Fruit fly (Drosophila melanogaster) whole organism, embryonic: ENCODE results near the gene Scox.
A peak's percentile ranks its signal among the peaks of the same experiment; 100 is the strongest.

Source experiments
- Asciz ChIP-seq: fragments of 200-800 bp; sonication (Bioruptor generic); optimal IDR thresholded peaks from 2 replicates; lab custom pipeline; 2017; ENCODE audit warnings: missing biosample characterization, mild to moderate bottlenecking, missing genetic modification characterization, missing genetic modification reagents
- B-H2 ChIP-seq: fragments of 200-800 bp; sonication (Bioruptor generic); optimal IDR thresholded peaks from 2 replicates; lab custom pipeline; 2018; ENCODE audit warnings: missing biosample characterization, mild to moderate bottlenecking, missing genetic modification characterization
- CG10267 ChIP-seq: fragments of 200-800 bp; sonication (Bioruptor generic); optimal IDR thresholded peaks from 2 replicates; lab custom pipeline; 2018; ENCODE audit warnings: missing biosample characterization, mild to moderate bottlenecking, missing genetic modification characterization, moderate library complexity
- CG10654 ChIP-seq: fragments of 200-800 bp; sonication (Bioruptor generic); optimal IDR thresholded peaks from 2 replicates; lab custom pipeline; 2016; ENCODE audit warnings: missing biosample characterization, missing genetic modification characterization
- CG10979 ChIP-seq: fragments of 200-800 bp; sonication (Bioruptor generic); optimal IDR thresholded peaks from 2 replicates; lab custom pipeline; 2018; ENCODE audit warnings: missing biosample characterization, mild to moderate bottlenecking, missing genetic modification characterization, moderate library complexity
- CG11456 ChIP-seq: fragments of 200-800 bp; sonication (Bioruptor generic); IDR thresholded peaks from 3 replicates; pipeline ENCODE4 v1.3.6; 2022; ENCODE audit warnings: missing biosample characterization, missing genetic modification characterization
- CG11723 ChIP-seq: fragments of 200-800 bp; sonication (Bioruptor generic); optimal IDR thresholded peaks from 2 replicates; lab custom pipeline; 2017; ENCODE audit warnings: missing biosample characterization, mild to moderate bottlenecking, missing genetic modification characterization
- CG12391 ChIP-seq: fragments of 200-800 bp; sonication (Bioruptor generic); optimal IDR thresholded peaks from 3 replicates; lab custom pipeline; 2018; ENCODE audit warnings: missing biosample characterization, mild to moderate bottlenecking, missing genetic modification characterization, moderate library complexity
- CG13424 ChIP-seq: fragments of 200-800 bp; sonication (Bioruptor generic); optimal IDR thresholded peaks from 2 replicates; lab custom pipeline; 2019; ENCODE audit warnings: missing biosample characterization, mild to moderate bottlenecking, missing genetic modification characterization, moderate library complexity
- CG13894 ChIP-seq: fragments of 200-800 bp; sonication (Bioruptor generic); optimal IDR thresholded peaks from 3 replicates; lab custom pipeline; 2018; ENCODE audit warnings: missing biosample characterization, mild to moderate bottlenecking, missing genetic modification characterization, moderate library complexity
- CG15011 ChIP-seq: fragments of 200-800 bp; sonication (Bioruptor generic); optimal IDR thresholded peaks from 3 replicates; lab custom pipeline; 2018; ENCODE audit warnings: missing biosample characterization, mild to moderate bottlenecking, missing genetic modification characterization
- CG15073 ChIP-seq: fragments of 200-800 bp; sonication (Bioruptor generic); optimal IDR thresholded peaks from 2 replicates; lab custom pipeline; 2016; ENCODE audit warnings: missing biosample characterization, missing genetic modification characterization
- CG17385 ChIP-seq: fragments of 200-800 bp; sonication (Bioruptor generic); optimal IDR thresholded peaks from 3 replicates; lab custom pipeline; 2018; ENCODE audit warnings: missing biosample characterization, mild to moderate bottlenecking, missing genetic modification characterization
- CG17568 ChIP-seq: fragments of 200-800 bp; sonication (Bioruptor generic); optimal IDR thresholded peaks from 2 replicates; lab custom pipeline; 2018; ENCODE audit warnings: missing biosample characterization, mild to moderate bottlenecking, missing genetic modification characterization, moderate library complexity
- CG18764 ChIP-seq: fragments of 200-800 bp; sonication (Bioruptor generic); optimal IDR thresholded peaks from 3 replicates; lab custom pipeline; 2016; ENCODE audit warnings: missing biosample characterization, missing genetic modification characterization
- CG3163 ChIP-seq: fragments of 200-800 bp; sonication (Bioruptor generic); optimal IDR thresholded peaks from 3 replicates; lab custom pipeline; 2016; ENCODE audit warnings: missing biosample characterization, missing genetic modification characterization
- CG4360 ChIP-seq: fragments of 200-800 bp; sonication (Bioruptor generic); IDR thresholded peaks from 2 replicates; pipeline ENCODE4 v1.3.6; 2022; ENCODE audit warnings: missing biosample characterization, missing genetic modification characterization
- CG4854 ChIP-seq: fragments of 200-800 bp; sonication (Bioruptor generic); optimal IDR thresholded peaks from 2 replicates; lab custom pipeline; 2016; ENCODE audit warnings: missing biosample characterization, missing genetic modification characterization, inconsistent platforms
- CG6254 ChIP-seq: fragments of 200-800 bp; sonication (Bioruptor generic); optimal IDR thresholded peaks from 3 replicates; lab custom pipeline; 2017; ENCODE audit warnings: mild to moderate bottlenecking, missing biosample characterization, missing genetic modification reagents, missing genetic modification characterization
- CkIIα-i1 ChIP-seq: fragments of 200-800 bp; sonication (Bioruptor generic); IDR thresholded peaks from 2 replicates; pipeline ENCODE4 v1.3.6; 2022; ENCODE audit warnings: missing biosample characterization, missing genetic modification characterization
- Doc3 ChIP-seq: fragments of 200-800 bp; sonication (Bioruptor generic); IDR thresholded peaks from 3 replicates; pipeline ENCODE4 v1.3.6; 2022; ENCODE audit warnings: missing biosample characterization, missing genetic modification characterization; ENCODE audit not compliant: partially characterized antibody
- HHEX ChIP-seq: fragments of 200-800 bp; sonication (Bioruptor generic); optimal IDR thresholded peaks from 3 replicates; lab custom pipeline; 2017; ENCODE audit warnings: missing biosample characterization, mild to moderate bottlenecking, missing genetic modification characterization, missing genetic modification reagents
- HmgD ChIP-seq: fragments of 200-800 bp; sonication (Bioruptor generic); optimal IDR thresholded peaks from 3 replicates; lab custom pipeline; 2016; ENCODE audit warnings: missing biosample characterization, missing genetic modification characterization
- Hmx ChIP-seq: fragments of 200-800 bp; sonication (Bioruptor generic); optimal IDR thresholded peaks from 2 replicates; lab custom pipeline; 2016; ENCODE audit warnings: missing biosample characterization, missing genetic modification characterization
- Hr39 ChIP-seq: fragments of >200 bp; optimal IDR thresholded peaks from 2 replicates; lab custom pipeline; 2017
- Nf-YA ChIP-seq: fragments of 200-800 bp; sonication (Bioruptor generic); IDR thresholded peaks from 2 replicates; pipeline ENCODE4 v1.3.6; 2022; ENCODE audit warnings: missing biosample characterization, missing genetic modification characterization
- Opbp ChIP-seq: fragments of 200-800 bp; sonication (Bioruptor generic); IDR thresholded peaks from 3 replicates; pipeline ENCODE4 v1.3.6; 2022; ENCODE audit warnings: missing biosample characterization, missing genetic modification characterization; ENCODE audit not compliant: partially characterized antibody
- Pdp1 ChIP-seq, 2 experiments: fragments of 200-800 bp; sonication (Bioruptor generic); optimal IDR thresholded peaks; 3 replicates each; lab custom pipeline; 2016; ENCODE audit warnings: missing biosample characterization in 2 of 2, missing genetic modification characterization in 2 of 2, mild to moderate bottlenecking in 1 of 2, moderate library complexity in 1 of 2
- Sin3A ChIP-seq: fragments of >200 bp; optimal IDR thresholded peaks from 2 replicates; lab custom pipeline; 2018
- Sry-β ChIP-seq: fragments of 200-800 bp; sonication (Bioruptor generic); optimal IDR thresholded peaks from 2 replicates; lab custom pipeline; 2018; ENCODE audit warnings: missing biosample characterization, mild to moderate bottlenecking, missing genetic modification characterization, moderate library complexity
- ac ChIP-seq: fragments of 200-800 bp; sonication (Bioruptor generic); optimal IDR thresholded peaks from 3 replicates; lab custom pipeline; 2017; ENCODE audit warnings: missing biosample characterization, mild to moderate bottlenecking, missing genetic modification characterization
- caup ChIP-seq: fragments of 200-800 bp; sonication (Bioruptor generic); optimal IDR thresholded peaks from 3 replicates; lab custom pipeline; 2017; ENCODE audit warnings: missing biosample characterization, mild to moderate bottlenecking, missing genetic modification characterization, moderate library complexity; ENCODE audit not compliant: severe bottlenecking
- chinmo ChIP-seq: fragments of 200-800 bp; sonication (Bioruptor generic); IDR thresholded peaks from 4 replicates; pipeline ENCODE4 v1.3.6; 2022; ENCODE audit warnings: missing biosample characterization, missing genetic modification characterization; ENCODE audit not compliant: partially characterized antibody
- corto ChIP-seq: fragments of 200-800 bp; sonication (Bioruptor generic); optimal IDR thresholded peaks from 2 replicates; lab custom pipeline; 2016; ENCODE audit warnings: missing biosample characterization, mild to moderate bottlenecking, missing genetic modification characterization, moderate library complexity
- fd96Cb ChIP-seq: fragments of 200-800 bp; sonication (Bioruptor generic); optimal IDR thresholded peaks from 2 replicates; lab custom pipeline; 2018; ENCODE audit warnings: missing biosample characterization, mild to moderate bottlenecking, missing genetic modification characterization, moderate library complexity
- gsb-n ChIP-seq: fragments of 200-800 bp; sonication (Bioruptor generic); optimal IDR thresholded peaks from 3 replicates; lab custom pipeline; 2018; ENCODE audit warnings: missing biosample characterization, mild to moderate bottlenecking, missing genetic modification characterization
- kay ChIP-seq: fragments of 200-800 bp; sonication (Bioruptor generic); optimal IDR thresholded peaks from 2 replicates; lab custom pipeline; 2016; ENCODE audit warnings: missing biosample characterization, missing genetic modification characterization
- lilli ChIP-seq: fragments of 200-800 bp; sonication (Bioruptor generic); optimal IDR thresholded peaks from 3 replicates; lab custom pipeline; 2016; ENCODE audit warnings: missing biosample characterization, missing genetic modification characterization
- nerfin-2 ChIP-seq: fragments of 200-800 bp; sonication (Bioruptor generic); IDR thresholded peaks from 2 replicates; pipeline ENCODE4 v1.3.6; 2022; ENCODE audit warnings: missing biosample characterization, missing genetic modification characterization; ENCODE audit not compliant: partially characterized antibody
- p53 ChIP-seq: fragments of 200-800 bp; sonication (Bioruptor generic); optimal IDR thresholded peaks from 2 replicates; lab custom pipeline; 2016; ENCODE audit warnings: missing biosample characterization, missing genetic modification characterization
- pb ChIP-seq: fragments of 200-800 bp; sonication (Bioruptor generic); optimal IDR thresholded peaks from 3 replicates; lab custom pipeline; 2016; ENCODE audit warnings: missing biosample characterization, missing genetic modification characterization
- pnt ChIP-seq: fragments of 200-800 bp; sonication (Bioruptor generic); optimal IDR thresholded peaks from 3 replicates; lab custom pipeline; 2016; ENCODE audit warnings: missing biosample characterization, missing genetic modification characterization
- schlank ChIP-seq: fragments of 200-800 bp; sonication (Bioruptor generic); optimal IDR thresholded peaks from 2 replicates; lab custom pipeline; 2018; ENCODE audit warnings: missing biosample characterization, mild to moderate bottlenecking, missing genetic modification characterization
- shn ChIP-seq: fragments of 200-800 bp; sonication (Bioruptor generic); optimal IDR thresholded peaks from 3 replicates; lab custom pipeline; 2016; ENCODE audit warnings: missing biosample characterization, missing genetic modification characterization
- slou ChIP-seq: fragments of 200-800 bp; sonication (Bioruptor generic); optimal IDR thresholded peaks from 3 replicates; lab custom pipeline; 2016; ENCODE audit warnings: missing biosample characterization, missing genetic modification characterization
- stc ChIP-seq: fragments of 200-800 bp; sonication (Bioruptor generic); IDR thresholded peaks from 2 replicates; pipeline ENCODE4 v1.3.6; 2022; ENCODE audit warnings: missing biosample characterization, missing genetic modification characterization
- stwl ChIP-seq: fragments of 200-800 bp; sonication (Bioruptor generic); optimal IDR thresholded peaks from 3 replicates; lab custom pipeline; 2018; ENCODE audit warnings: missing biosample characterization, mild to moderate bottlenecking, missing genetic modification characterization, moderate library complexity
- tin ChIP-seq: fragments of 200-800 bp; sonication (Bioruptor generic); optimal IDR thresholded peaks from 3 replicates; lab custom pipeline; 2016; ENCODE audit warnings: missing biosample characterization, missing genetic modification characterization
- unpg ChIP-seq: fragments of 200-800 bp; sonication (Bioruptor generic); optimal IDR thresholded peaks from 3 replicates; lab custom pipeline; 2018; ENCODE audit warnings: missing biosample characterization, mild to moderate bottlenecking, missing genetic modification characterization, moderate library complexity
- zen2 ChIP-seq: fragments of 200-800 bp; sonication (Bioruptor generic); IDR thresholded peaks from 3 replicates; pipeline ENCODE4 v1.3.6; 2022; ENCODE audit warnings: missing biosample characterization, missing genetic modification characterization; ENCODE audit not compliant: partially characterized antibody

Gene Scox

DNA sequence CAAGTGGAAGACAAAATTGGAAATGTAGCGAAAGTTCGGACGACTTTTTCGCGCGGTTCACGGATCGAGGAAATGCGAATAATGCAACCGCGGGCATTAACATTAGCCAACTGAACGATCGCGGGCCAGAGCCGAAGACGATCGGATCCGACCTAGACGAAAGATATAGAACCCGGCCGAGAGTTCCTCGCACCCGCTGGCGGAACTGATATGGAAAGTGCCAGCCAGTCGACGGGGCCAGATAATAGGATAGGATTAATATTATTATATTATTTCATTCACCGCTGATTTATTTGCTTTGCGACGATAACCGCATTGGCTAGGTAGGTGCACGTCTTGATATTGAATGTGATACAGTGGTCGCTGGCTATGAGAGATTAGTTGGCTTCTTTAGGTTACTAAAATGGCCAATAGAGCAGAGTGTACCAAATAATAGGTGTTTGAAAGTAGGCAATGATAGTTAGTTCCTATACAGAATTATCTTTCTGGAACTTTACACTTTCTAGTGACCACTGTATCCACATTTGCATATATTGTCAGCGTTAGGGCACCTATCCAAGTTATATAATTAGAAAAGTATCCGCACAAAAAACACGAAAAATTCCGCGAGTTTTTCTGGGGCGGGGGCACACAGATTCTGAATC, 30.8 kb upstream of the Scox start (continued):
- peak; percentile 61 for TF ChIP-seq CG10979 (tag; lab: Kevin White, UChicago)
- no peak for TF ChIP-seq stwl
- peak; percentile 56 for TF ChIP-seq gsb-n (tag; lab: Kevin White, UChicago)
- no peak for TF ChIP-seq ac (GFP tag; lab: Kevin White, UChicago)
- TF ChIP-seq CG15011 = peak; percentile 38
- TF ChIP-seq Pdp1 (GFP tag; optimal IDR thresholded peaks at IDR 0.05; lab: Kevin White, UChicago) = peak; percentile 69 to 89
- no peak for TF ChIP-seq pb (GFP tag; lab: Kevin White, UChicago)
- no peak for TF ChIP-seq CG4854
- peak; percentile 27 for TF ChIP-seq slou (GFP tag; lab: Kevin White, UChicago)
- peak; percentile 10 for TF ChIP-seq CG10267 (tag; lab: Kevin White, UChicago)
- peak; percentile 71 for TF ChIP-seq CG11456
- no peak for TF ChIP-seq Opbp (GFP tag; lab: Robert Waterston, UW)
- TF ChIP-seq CG13424 (tag; lab: Kevin White, UChicago) = peak; percentile 64
- TF ChIP-seq Nf-YA = no peak
- peak; percentile 73 for TF ChIP-seq unpg (GFP tag; lab: Kevin White, UChicago)
- peak; percentile 56 for TF ChIP-seq pnt (GFP tag; lab: Kevin White, UChicago)
- no peak for TF ChIP-seq Sin3A (lab: Kevin White, UChicago)
- TF ChIP-seq p53 (GFP tag; lab: Kevin White, UChicago) = no peak
- TF ChIP-seq CG10654 (GFP tag; lab: Kevin White, UChicago) = peak; percentile 21
- TF ChIP-seq CG4360 (GFP tag; lab: Robert Waterston, UW) = no peak
- no peak for TF ChIP-seq Doc3
- TF ChIP-seq Asciz (GFP tag; lab: Kevin White, UChicago) = peak; percentile 52
- peak; percentile 52 for TF ChIP-seq schlank (tag; lab: Kevin White, UChicago)
- peak; percentile 76 for TF ChIP-seq fd96Cb (tag; lab: Kevin White, UChicago)
- peak; percentile 42 for TF ChIP-seq CG18764 (GFP tag; lab: Kevin White, UChicago)
- peak; percentile 46 for TF ChIP-seq HHEX (GFP tag; lab: Kevin White, UChicago)
- peak; percentile 33 for TF ChIP-seq CG13894 (tag; lab: Kevin White, UChicago)
- TF ChIP-seq nerfin-2 (GFP tag; lab: Robert Waterston, UW) = no peak
- TF ChIP-seq CG15073 (GFP tag; lab: Kevin White, UChicago) = peak; percentile 30
- TF ChIP-seq Hmx (GFP tag; lab: Kevin White, UChicago) = peak; percentile 26
- TF ChIP-seq CG6254 (GFP tag; lab: Kevin White, UChicago) = peak; percentile 34
- TF ChIP-seq corto = peak; percentile 40
- no peak for TF ChIP-seq chinmo (GFP tag; lab: Robert Waterston, UW)
- peak; percentile 41 for TF ChIP-seq caup
- no peak for TF ChIP-seq CG3163 (GFP tag; lab: Kevin White, UChicago)
- TF ChIP-seq stc (GFP tag; lab: Robert Waterston, UW) = peak; percentile 64
- TF ChIP-seq B-H2 (GFP tag; lab: Kevin White, UChicago) = peak; percentile 13
- TF ChIP-seq tin (GFP tag; lab: Kevin White, UChicago) = peak; percentile 69
- peak; percentile 60 for TF ChIP-seq CG17385 (GFP tag; lab: Kevin White, UChicago)
- no peak for TF ChIP-seq CkIIα-i1 (GFP tag; lab: Robert Waterston, UW)
- TF ChIP-seq CG17568 (GFP tag; lab: Kevin White, UChicago) = peak; percentile 45
- no peak for TF ChIP-seq Hr39 (lab: Kevin White, UChicago)
- TF ChIP-seq shn (GFP tag; lab: Kevin White, UChicago) = peak; percentile 47
- TF ChIP-seq kay (GFP tag; lab: Kevin White, UChicago) = no peak
- no peak for TF ChIP-seq HmgD (GFP tag; lab: Kevin White, UChicago)
- peak; percentile 60 for TF ChIP-seq CG12391 (tag; lab: Kevin White, UChicago)
- TF ChIP-seq zen2 (GFP tag; lab: Robert Waterston, UW) = no peak
- TF ChIP-seq CG11723 (GFP tag; lab: Kevin White, UChicago) = peak; percentile 39
- TF ChIP-seq lilli (GFP tag; lab: Kevin White, UChicago) = peak; percentile 67
- no peak for TF ChIP-seq Sry-β (GFP tag; lab: Kevin White, UChicago)
